Fruit fly (Drosophila melanogaster) Kc167 (cell line): ENCODE measurements around the gene CG6481.

Source experiments
- Myc ChIP-seq: fragments of >200 bp; optimal IDR thresholded peaks from 2 replicates; lab custom pipeline; 2017; ENCODE audit warnings: missing external identifiers
- Sin3A ChIP-seq: fragments of >200 bp; optimal IDR thresholded peaks from 2 replicates; lab custom pipeline; 2018; ENCODE audit warnings: missing external identifiers
- h ChIP-seq: fragments of >200 bp; optimal IDR thresholded peaks from 3 replicates; lab custom pipeline; 2018; ENCODE audit warnings: missing external identifiers
- insv ChIP-seq: fragments of >200 bp; optimal IDR thresholded peaks from 3 replicates; lab custom pipeline; 2018; ENCODE audit warnings: missing external identifiers
- psq ChIP-seq: fragments of >200 bp; optimal IDR thresholded peaks from 2 replicates; lab custom pipeline; 2017; ENCODE audit warnings: missing external identifiers
- ttk ChIP-seq: sonication (Bioruptor generic); optimal IDR thresholded peaks from 2 replicates; lab custom pipeline; 2017; ENCODE audit warnings: missing external identifiers

CG6481 gene

dm6 chrX:18541915-18542314, 19.7 kb upstream of the CG6481 start:
- TF ChIP-seq h (lab: Kevin White, UChicago) (no peak), ttk (lab: Kevin White, UChicago) (no peak), Sin3A (lab: Kevin White, UChicago) (no peak), Myc (lab: Kevin White, UChicago) (no peak), psq (lab: Kevin White, UChicago) (no peak), insv (lab: Kevin White, UChicago) (no peak)

- TF ChIP-seq insv (lab: Kevin White, UChicago) (no peak), h (lab: Kevin White, UChicago) (no peak)
Observed at dm6 chrX:18540268-18540667, 18.0 kb upstream of the CG6481 start.

dm6 chrX:18538204-18538864, 16.1 kb upstream of the CG6481 start:
- TF ChIP-seq psq (lab: Kevin White, UChicago) = no peak
- no peak for TF ChIP-seq h (lab: Kevin White, UChicago)
- no peak for TF ChIP-seq insv (lab: Kevin White, UChicago)
- no peak for TF ChIP-seq ttk (lab: Kevin White, UChicago)
- TF ChIP-seq Myc (lab: Kevin White, UChicago) = no peak
- no peak for TF ChIP-seq Sin3A (lab: Kevin White, UChicago)

dm6 chrX:18537066-18537759, 15.0 kb upstream of the CG6481 start:
- TF ChIP-seq Myc (lab: Kevin White, UChicago) (no peak), ttk (lab: Kevin White, UChicago) (no peak), psq (lab: Kevin White, UChicago) (no peak), h (lab: Kevin White, UChicago) (no peak), insv (lab: Kevin White, UChicago) (no peak), Sin3A (lab: Kevin White, UChicago) (no peak)

dm6 chrX:18534393-18534792, 12.1 kb upstream of the CG6481 start:
- TF ChIP-seq Sin3A (lab: Kevin White, UChicago) = no peak
- TF ChIP-seq psq (lab: Kevin White, UChicago) = no peak
- TF ChIP-seq h (lab: Kevin White, UChicago) = no peak
- no peak for TF ChIP-seq insv (lab: Kevin White, UChicago)
- TF ChIP-seq ttk (lab: Kevin White, UChicago) = no peak

dm6 chrX:18533308-18533707, 11.1 kb upstream of the CG6481 start:
- TF ChIP-seq Myc (lab: Kevin White, UChicago) (no peak), Sin3A (lab: Kevin White, UChicago) (no peak), ttk (lab: Kevin White, UChicago) (no peak), insv (lab: Kevin White, UChicago) (no peak), psq (lab: Kevin White, UChicago) (no peak), h (lab: Kevin White, UChicago) (no peak)

- TF ChIP-seq Myc (lab: Kevin White, UChicago) = no peak
- no peak for TF ChIP-seq insv (lab: Kevin White, UChicago)
- TF ChIP-seq ttk (lab: Kevin White, UChicago) = no peak
- no peak for TF ChIP-seq psq (lab: Kevin White, UChicago)
- no peak for TF ChIP-seq Sin3A (lab: Kevin White, UChicago)
- TF ChIP-seq h (lab: Kevin White, UChicago) = no peak
Observed at dm6 chrX:18528166-18528733, 6.0 kb upstream of the CG6481 start, which contains the start of the genes CG15042 and CG15047. CG15042 (minus strand) TSS chrX:18528266. CG15047 (plus strand) TSS chrX:18528683.

dm6 chrX:18524594-18525266, 2.5 kb upstream of the CG6481 start:
- TF ChIP-seq Sin3A (lab: Kevin White, UChicago) = no peak
- no peak for TF ChIP-seq insv (lab: Kevin White, UChicago)
- no peak for TF ChIP-seq Myc (lab: Kevin White, UChicago)
- TF ChIP-seq h (lab: Kevin White, UChicago) = no peak
- no peak for TF ChIP-seq ttk (lab: Kevin White, UChicago)
- no peak for TF ChIP-seq psq (lab: Kevin White, UChicago)

- TF ChIP-seq insv (lab: Kevin White, UChicago) = no peak
- no peak for TF ChIP-seq Sin3A (lab: Kevin White, UChicago)
Observed at dm6 chrX:18523146-18523812, 1.0 kb upstream of the CG6481 start.

dm6 chrX:18520360-18520759, 1.9 kb downstream of the CG6481 start:
- TF ChIP-seq insv (lab: Kevin White, UChicago) = no peak
- TF ChIP-seq ttk (lab: Kevin White, UChicago) = no peak
- TF ChIP-seq psq (lab: Kevin White, UChicago) = no peak
- TF ChIP-seq Myc (lab: Kevin White, UChicago) = no peak
- no peak for TF ChIP-seq h (lab: Kevin White, UChicago)
- TF ChIP-seq Sin3A (lab: Kevin White, UChicago) = no peak

- TF ChIP-seq psq (lab: Kevin White, UChicago) (no peak), h (lab: Kevin White, UChicago) (no peak), Sin3A (lab: Kevin White, UChicago) (no peak), insv (lab: Kevin White, UChicago) (no peak), Myc (lab: Kevin White, UChicago) (no peak), ttk (lab: Kevin White, UChicago) (no peak)
Observed at dm6 chrX:18517415-18517814, 4.8 kb downstream of the CG6481 start.
